Worm (Caenorhabditis elegans) whole organism, midembryonic: ENCODE results near the gene ran-2.

Source experiments
- T22C8.4 ChIP-seq: fragments of 200-800 bp; sonication (Bioruptor generic); IDR thresholded peaks from 2 replicates; pipeline ENCODE4 v1.3.6; 2022; ENCODE audit warnings: missing genetic modification characterization, missing compliant biosample characterization
- cog-1 ChIP-seq: sonication (generic microtip); optimal IDR thresholded peaks from 2 replicates; lab custom pipeline; 2016; ENCODE audit warnings: missing genetic modification characterization, missing compliant biosample characterization
- flt-1 ChIP-seq: fragments of 200-800 bp; sonication (Bioruptor generic); IDR thresholded peaks from 2 replicates; pipeline ENCODE4 v1.3.6; 2022; ENCODE audit warnings: missing genetic modification characterization, missing compliant biosample characterization
- klf-2 ChIP-seq: fragments of 200-800 bp; sonication (Bioruptor generic); conservative IDR thresholded peaks from 2 replicates; pipeline ENCODE4 v1.3.6; 2022; ENCODE audit warnings: missing genetic modification reagents, missing genetic modification characterization, missing compliant biosample characterization
- med-1 ChIP-seq: sonication (generic microtip); optimal IDR thresholded peaks from 2 replicates; lab custom pipeline; 2017; ENCODE audit warnings: missing genetic modification characterization, mild to moderate bottlenecking, missing compliant biosample characterization, antibody characterized with exemption, missing genetic modification reagents; ENCODE audit not compliant: insufficient read depth
- ref-1 ChIP-seq: fragments of 200-800 bp; sonication (Bioruptor generic); conservative IDR thresholded peaks from 2 replicates; pipeline ENCODE4 v1.3.6; 2022; ENCODE audit warnings: missing genetic modification reagents, missing genetic modification characterization, missing compliant biosample characterization
- tab-1 ChIP-seq: fragments of 200-800 bp; sonication (Bioruptor generic); IDR thresholded peaks from 2 replicates; pipeline ENCODE4 v1.3.6; 2022; ENCODE audit warnings: missing genetic modification characterization, missing compliant biosample characterization
- ztf-23 ChIP-seq: fragments of 200-800 bp; sonication (Bioruptor generic); IDR thresholded peaks from 2 replicates; pipeline ENCODE4 v1.3.6; 2022; ENCODE audit warnings: missing genetic modification reagents, missing genetic modification characterization, missing compliant biosample characterization
- ztf-29 ChIP-seq: fragments of 200-800 bp; sonication (Bioruptor generic); IDR thresholded peaks from 2 replicates; pipeline ENCODE4 v1.3.6; 2022; ENCODE audit warnings: missing genetic modification reagents, missing genetic modification characterization, missing compliant biosample characterization

ran-2 gene

ce11 chrIII:7925968-7926367 is 7.4 kb upstream of the ran-2 start:
- no peak for TF ChIP-seq ref-1 (GFP tag; lab: Robert Waterston, UW)
- no peak for TF ChIP-seq klf-2 (GFP tag; lab: Robert Waterston, UW)
- no peak for TF ChIP-seq med-1 (GFP tag; lab: Kevin White, UChicago)
- no peak for TF ChIP-seq ztf-23 (GFP tag; lab: Robert Waterston, UW)
- no peak for TF ChIP-seq flt-1 (GFP tag; lab: Robert Waterston, UW)
- no peak for TF ChIP-seq ztf-29 (GFP tag; lab: Robert Waterston, UW)
- TF ChIP-seq tab-1 (GFP tag; lab: Robert Waterston, UW): no peak
- no peak for TF ChIP-seq T22C8.4 (GFP tag; lab: Robert Waterston, UW)
- no peak for TF ChIP-seq cog-1 (tag; lab: Kevin White, UChicago)

DNA sequence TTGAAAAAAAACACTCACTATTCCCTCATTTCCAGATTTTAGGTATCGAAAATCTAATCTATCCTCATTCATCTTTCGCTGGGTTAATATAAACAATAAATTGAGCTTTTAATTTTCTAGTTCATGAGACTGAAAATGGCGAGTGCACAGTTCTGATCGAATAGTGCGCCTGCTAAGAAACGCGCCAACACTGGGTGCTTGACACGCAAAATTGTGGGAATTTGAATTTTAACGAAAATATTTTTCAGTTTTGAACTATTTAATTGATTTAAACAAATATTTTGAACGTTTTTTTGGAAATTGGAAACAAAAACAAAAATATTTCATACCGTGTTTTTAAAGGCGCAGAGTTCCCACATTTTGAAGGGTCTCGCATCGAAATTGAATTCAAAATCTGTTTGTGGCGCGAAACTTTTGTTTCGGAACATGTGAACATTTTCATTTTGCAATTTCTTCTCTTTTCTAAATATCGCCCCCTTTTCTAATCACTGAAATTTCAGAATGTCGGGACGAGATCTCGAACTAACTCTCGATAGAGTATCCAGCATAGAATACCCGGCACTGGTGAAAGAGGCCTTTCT is 4.7 kb upstream of the ran-2 start, which contains the start of the genes C29E4.13 and npp-15:
TSS of gene C29E4.13 (minus strand) at position 169 of the 581 bp plus-strand sequence.
TSS of gene npp-15 (plus strand) at position 495 of the 581 bp plus-strand sequence.
- TF ChIP-seq tab-1 (GFP tag; lab: Robert Waterston, UW) (no peak), ztf-29 (GFP tag; lab: Robert Waterston, UW) (no peak), klf-2 (GFP tag; lab: Robert Waterston, UW) (no peak), flt-1 (GFP tag; lab: Robert Waterston, UW) (no peak), ztf-23 (GFP tag; lab: Robert Waterston, UW) (no peak), T22C8.4 (GFP tag; lab: Robert Waterston, UW) (no peak), ref-1 (GFP tag; lab: Robert Waterston, UW) (no peak), med-1 (GFP tag; lab: Kevin White, UChicago) (no peak), cog-1 (tag; lab: Kevin White, UChicago) (no peak)

- no peak for TF ChIP-seq klf-2 (GFP tag; lab: Robert Waterston, UW)
- no peak for TF ChIP-seq ztf-23 (GFP tag; lab: Robert Waterston, UW)
- TF ChIP-seq tab-1 (GFP tag; lab: Robert Waterston, UW): no peak
- no peak for TF ChIP-seq flt-1 (GFP tag; lab: Robert Waterston, UW)
- no peak for TF ChIP-seq T22C8.4 (GFP tag; lab: Robert Waterston, UW)
- TF ChIP-seq cog-1 (tag; lab: Kevin White, UChicago): no peak
- no peak for TF ChIP-seq med-1 (GFP tag; lab: Kevin White, UChicago)
- no peak for TF ChIP-seq ztf-29 (GFP tag; lab: Robert Waterston, UW)
- no peak for TF ChIP-seq ref-1 (GFP tag; lab: Robert Waterston, UW)
Observed at ce11 chrIII:7937548-7937947, 4.2 kb downstream of the ran-2 start, which contains the start of gene C29E4.10. Gene C29E4.10, plus strand, starts transcription at chrIII:7937848.

DNA sequence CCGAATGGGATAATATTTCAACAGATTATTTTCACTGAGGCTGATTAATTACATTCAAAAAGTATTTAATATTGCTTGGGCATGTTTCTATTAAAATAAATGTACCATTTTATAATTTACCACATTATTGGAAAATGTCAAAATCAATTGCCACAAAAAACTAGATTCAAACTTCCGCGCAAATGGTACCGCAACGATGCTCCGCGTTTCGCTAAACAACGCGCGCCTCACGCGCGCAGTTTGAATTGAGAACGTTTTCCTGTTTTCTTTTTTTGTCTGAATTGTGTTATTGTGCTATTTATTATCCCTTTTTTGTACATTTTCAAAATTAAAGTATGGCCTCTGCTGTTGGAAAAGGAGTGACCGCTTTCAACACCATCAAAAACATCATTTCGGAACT is 7.5 kb downstream of the ran-2 start, which contains the start of gene C29E4.12:
TSS of gene C29E4.12 (plus strand) at position 333 of the 400 bp plus-strand sequence.
- TF ChIP-seq ref-1 (GFP tag; lab: Robert Waterston, UW) (no peak), T22C8.4 (GFP tag; lab: Robert Waterston, UW) (no peak), ztf-29 (GFP tag; lab: Robert Waterston, UW) (no peak), cog-1 (tag; lab: Kevin White, UChicago) (no peak), med-1 (GFP tag; lab: Kevin White, UChicago) (no peak), ztf-23 (GFP tag; lab: Robert Waterston, UW) (no peak), tab-1 (GFP tag; lab: Robert Waterston, UW) (no peak), flt-1 (GFP tag; lab: Robert Waterston, UW) (no peak), klf-2 (GFP tag; lab: Robert Waterston, UW) (no peak)

DNA sequence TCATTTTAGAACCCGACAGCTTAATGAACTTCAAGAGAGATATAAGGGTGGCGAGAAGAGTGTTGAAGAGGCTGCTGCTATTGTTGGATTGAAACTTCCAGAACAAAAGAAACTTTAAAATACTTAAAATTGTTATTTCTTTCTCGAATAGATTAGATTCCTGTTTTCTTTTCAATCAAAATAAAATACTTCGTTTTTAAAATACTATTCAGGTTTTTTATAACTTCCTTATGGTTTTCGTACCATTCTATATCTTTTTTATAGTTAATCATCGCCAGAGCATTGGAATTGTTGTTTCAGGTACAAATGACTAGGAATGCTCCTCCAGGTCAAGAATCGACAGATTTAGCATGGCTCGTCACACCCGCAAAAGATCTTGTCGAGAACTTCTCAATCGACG is 8.1 kb downstream of the ran-2 start, which contains the start of gene kle-2:
TSS of gene kle-2 (plus strand) at position 301 of the 400 bp plus-strand sequence.
- TF ChIP-seq T22C8.4 (GFP tag; lab: Robert Waterston, UW) (no peak), klf-2 (GFP tag; lab: Robert Waterston, UW) (no peak), med-1 (GFP tag; lab: Kevin White, UChicago) (no peak), flt-1 (GFP tag; lab: Robert Waterston, UW) (no peak), ref-1 (GFP tag; lab: Robert Waterston, UW) (no peak), tab-1 (GFP tag; lab: Robert Waterston, UW) (no peak), ztf-29 (GFP tag; lab: Robert Waterston, UW) (no peak), ztf-23 (GFP tag; lab: Robert Waterston, UW) (no peak), cog-1 (tag; lab: Kevin White, UChicago) (no peak)

ce11 chrIII:7946968-7947491 is 13.7 kb downstream of the ran-2 start, which contains the start of gene gsto-1:
Gene gsto-1, minus strand, starts transcription at chrIII:7947018.
- no peak for TF ChIP-seq cog-1 (tag; lab: Kevin White, UChicago)

DNA sequence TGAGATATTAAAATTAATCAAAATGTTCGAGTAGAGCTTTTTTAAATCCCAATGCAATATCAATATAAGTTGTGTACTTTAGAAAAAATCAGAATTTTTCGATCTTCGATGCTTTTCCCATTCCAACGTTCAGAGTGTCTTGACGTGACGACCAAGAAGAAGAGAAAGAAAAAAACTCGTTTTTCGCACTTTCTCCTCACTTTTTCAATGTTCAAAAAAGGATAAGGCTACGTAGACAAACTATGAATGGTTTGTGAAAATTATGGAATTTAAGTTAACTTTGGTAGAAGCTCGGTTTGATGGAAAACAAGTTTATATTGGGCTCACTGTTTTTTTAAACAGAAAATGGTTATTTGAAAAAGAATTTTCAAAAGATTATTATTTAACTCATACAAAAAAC is 14.3 kb downstream of the ran-2 start:
- TF ChIP-seq ztf-29 (GFP tag; lab: Robert Waterston, UW) (no peak), ztf-23 (GFP tag; lab: Robert Waterston, UW) (no peak), tab-1 (GFP tag; lab: Robert Waterston, UW) (no peak), cog-1 (tag; lab: Kevin White, UChicago) (no peak), T22C8.4 (GFP tag; lab: Robert Waterston, UW) (no peak), ref-1 (GFP tag; lab: Robert Waterston, UW) (no peak), klf-2 (GFP tag; lab: Robert Waterston, UW) (no peak), flt-1 (GFP tag; lab: Robert Waterston, UW) (no peak), med-1 (GFP tag; lab: Kevin White, UChicago) (no peak)

DNA sequence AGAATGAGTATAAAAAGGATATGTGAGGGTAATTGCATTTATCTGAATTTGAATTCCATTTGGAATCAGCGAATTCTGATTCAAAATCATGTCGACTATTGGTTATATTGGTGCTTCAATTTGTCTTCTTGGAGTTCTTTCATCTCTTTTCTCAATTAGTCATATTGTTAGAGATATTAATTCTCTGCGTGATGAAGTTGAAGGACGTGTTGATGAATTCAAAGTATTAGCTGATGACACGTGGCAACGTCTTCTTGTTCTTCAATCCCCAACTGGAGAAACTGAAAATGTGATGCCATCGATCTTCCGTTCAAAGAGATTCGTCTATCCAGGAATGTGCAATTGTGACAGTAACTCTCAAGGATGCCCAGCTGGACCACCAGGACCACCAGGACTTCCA is 15.5 kb downstream of the ran-2 start, which contains the start of gene col-90:
TSS of gene col-90 (plus strand) at position 37 of the 400 bp plus-strand sequence.
- TF ChIP-seq ref-1 (GFP tag; lab: Robert Waterston, UW): no peak
- no peak for TF ChIP-seq flt-1 (GFP tag; lab: Robert Waterston, UW)
- no peak for TF ChIP-seq ztf-23 (GFP tag; lab: Robert Waterston, UW)
- TF ChIP-seq ztf-29 (GFP tag; lab: Robert Waterston, UW): no peak
